Worm (Caenorhabditis elegans) whole organism, mixed stage, embryonic: ENCODE measurements around the gene elt-6.

Experiments
- blmp-1 ChIP-seq: fragments of 150-350 bp; optimal IDR thresholded peaks from 2 replicates; lab custom pipeline; 2014; ENCODE audit warnings: missing biosample characterization, missing genetic modification characterization
- ceh-39 ChIP-seq: fragments of 150-350 bp; optimal IDR thresholded peaks from 2 replicates; lab custom pipeline; 2014; ENCODE audit warnings: missing biosample characterization, missing genetic modification characterization
- ces-1 ChIP-seq: fragments of 150-350 bp; optimal IDR thresholded peaks from 2 replicates; lab custom pipeline; 2014; ENCODE audit warnings: missing biosample characterization, missing genetic modification reagents, missing genetic modification characterization
- elt-3 ChIP-seq: fragments of 150-350 bp; optimal IDR thresholded peaks from 2 replicates; lab custom pipeline; 2014; ENCODE audit warnings: missing biosample characterization, missing genetic modification characterization
- lin-13 ChIP-seq: fragments of 150-350 bp; optimal IDR thresholded peaks from 2 replicates; lab custom pipeline; 2014; ENCODE audit warnings: missing biosample characterization, missing genetic modification characterization
- lsy-2 ChIP-seq: fragments of 150-350 bp; optimal IDR thresholded peaks from 2 replicates; lab custom pipeline; 2014; ENCODE audit warnings: missing biosample characterization, missing genetic modification characterization
- mep-1 ChIP-seq: fragments of 150-350 bp; optimal IDR thresholded peaks from 2 replicates; lab custom pipeline; 2017; ENCODE audit warnings: missing biosample characterization, missing genetic modification reagents, missing genetic modification characterization, inconsistent platforms
- nhr-237 ChIP-seq: fragments of 150-350 bp; optimal IDR thresholded peaks from 2 replicates; lab custom pipeline; 2014; ENCODE audit warnings: missing biosample characterization, missing genetic modification characterization
- nhr-76 ChIP-seq: sonication (generic microtip); optimal IDR thresholded peaks from 2 replicates; lab custom pipeline; 2017; ENCODE audit warnings: missing biosample characterization, missing genetic modification characterization
- tbx-8 ChIP-seq: fragments of 200-800 bp; sonication (Bioruptor generic); optimal IDR thresholded peaks from 2 replicates; lab custom pipeline; 2018; ENCODE audit warnings: mild to moderate bottlenecking, missing genetic modification characterization, moderate library complexity, missing compliant biosample characterization
- ztf-11 ChIP-seq: fragments of 150-350 bp; optimal IDR thresholded peaks from 2 replicates; lab custom pipeline; 2014; ENCODE audit warnings: missing biosample characterization, missing genetic modification characterization

DNA sequence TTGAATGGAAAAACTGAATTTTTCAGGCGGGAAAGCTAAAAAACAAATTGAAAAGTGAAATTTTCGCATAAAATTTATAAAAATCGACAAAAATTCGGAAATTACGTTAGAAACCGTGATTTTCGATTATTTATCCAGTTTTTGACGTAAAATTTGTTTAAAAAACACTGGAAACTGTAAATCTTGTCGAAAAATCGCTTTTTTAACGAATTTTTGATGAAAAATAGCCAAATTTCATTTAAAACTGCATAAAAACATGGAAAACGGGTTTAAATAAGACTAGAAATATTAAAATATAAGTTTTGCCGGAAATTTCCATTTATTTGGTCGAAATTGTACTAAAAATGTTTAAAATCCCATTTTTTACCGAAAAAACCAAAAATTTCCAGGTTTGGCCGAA lies 6.4 kb downstream of the elt-6 start:
- TF ChIP-seq ces-1 (no peak), tbx-8 (GFP tag; lab: Kevin White, UChicago) (no peak), ceh-39 (tag; lab: Kevin White, UChicago) (no peak), blmp-1 (tag; lab: Kevin White, UChicago) (no peak), lsy-2 (tag; lab: Kevin White, UChicago) (no peak), nhr-76 (tag; lab: Kevin White, UChicago) (no peak), mep-1 (tag; lab: Kevin White, UChicago) (no peak), lin-13 (tag; lab: Kevin White, UChicago) (no peak), ztf-11 (no peak), nhr-237 (tag; lab: Kevin White, UChicago) (no peak), elt-3 (tag; lab: Kevin White, UChicago) (no peak)
